Worm (Caenorhabditis elegans): ENCODE measurements around the gene irld-48.

DNA sequence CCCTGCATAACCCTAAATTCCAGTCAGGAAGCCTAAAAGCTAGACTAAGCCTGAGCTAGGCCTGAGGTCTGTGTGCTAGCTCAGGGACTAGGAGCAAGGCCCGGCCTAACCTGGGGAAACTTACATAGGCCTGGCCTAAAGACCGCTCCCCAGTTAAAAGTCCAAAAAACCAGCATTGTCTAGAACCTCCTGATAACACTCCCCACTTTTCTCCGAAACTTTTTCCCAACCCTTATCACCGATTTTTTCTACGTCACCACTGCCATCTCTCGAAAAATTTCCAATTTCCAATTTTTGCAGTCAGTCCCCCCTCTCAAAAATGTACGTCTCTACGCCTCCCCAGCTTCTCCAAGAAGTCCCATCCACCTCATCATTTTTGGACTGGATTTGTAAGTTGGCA lies 32.2 kb upstream of the irld-48 start, which contains the start of gene ZK355.2:
- no peak for TF ChIP-seq snpc-4 (tag; optimal IDR thresholded peaks at IDR 0.05)
- no peak for TF ChIP-seq nhr-85 (tag)
- no peak for TF ChIP-seq ztf-4 (tag; optimal IDR thresholded peaks at IDR 0.05)
